Worm (Caenorhabditis elegans): ENCODE measurements around the gene Y19D2B.2.
"Not testable (repeated sequence)": the region's sequence is repeated elsewhere in the genome, so short reads cannot be mapped to it uniquely, and the experiment has no call there.

- not testable (repeated sequence) for TF ChIP-seq dmd-8 (GFP tag; IDR thresholded peaks at IDR 0.05); ztf-11 (tag; optimal IDR thresholded peaks at IDR 0.05); dpl-1 (GFP tag; optimal IDR thresholded peaks at IDR 0.05); ama-1 (optimal IDR thresholded peaks at IDR 0.05); snpc-4 (tag; optimal IDR thresholded peaks at IDR 0.05); fkh-10 (GFP tag; optimal IDR thresholded peaks at IDR 0.05); ZK546.5 (tag; optimal IDR thresholded peaks at IDR 0.05); ces-1 (GFP tag; optimal IDR thresholded peaks at IDR 0.05); nhr-42 (GFP tag; IDR thresholded peaks at IDR 0.05); F44E2.7 (GFP tag; IDR thresholded peaks at IDR 0.05); mdl-1 (tag; optimal IDR thresholded peaks at IDR 0.05)
Measured at ce11 chrII:10904379-10904778, 19.7 kb upstream of the Y19D2B.2 start, which contains the start of gene sra-12.

All from whole organism, L4 larva.